Worm (Caenorhabditis elegans): ENCODE data around the gene ZK632.10.

DNA sequence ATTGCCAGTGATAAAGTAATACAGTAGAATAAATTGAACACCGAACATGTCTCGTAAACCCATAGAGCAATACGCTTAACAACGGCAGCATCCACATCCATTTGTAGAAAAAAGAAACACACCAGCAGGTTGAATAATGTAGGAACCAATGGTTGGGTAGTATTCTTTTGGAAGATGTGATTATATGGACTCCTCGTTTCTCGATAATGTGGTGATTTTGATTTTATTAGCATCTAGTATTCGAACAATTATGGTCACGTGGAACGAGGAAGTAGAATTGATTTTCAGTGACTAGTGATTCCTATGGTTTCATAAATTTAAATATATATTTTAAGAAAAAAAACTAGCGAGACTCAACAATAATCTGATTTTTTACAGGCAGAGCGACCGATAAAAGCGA, 31.1 kb downstream of the ZK632.10 start, which contains the start of gene srxa-10:
- no peak for TF ChIP-seq atf-7 (tag; optimal IDR thresholded peaks at IDR 0.05)
- TF ChIP-seq snpc-4 (GFP tag; optimal IDR thresholded peaks at IDR 0.05), result no peak
- no peak for TF ChIP-seq snpc-4 (tag; optimal IDR thresholded peaks at IDR 0.05)
- TF ChIP-seq ceh-27 (GFP tag; optimal IDR thresholded peaks at IDR 0.05), result no peak
- TF ChIP-seq Y56A3A.18 (GFP tag; IDR thresholded peaks at IDR 0.05), result no peak
- no peak for TF ChIP-seq F57A8.1 (GFP tag; optimal IDR thresholded peaks at IDR 0.05)
- no peak for TF ChIP-seq F22D6.2 (tag; optimal IDR thresholded peaks at IDR 0.05)
- TF ChIP-seq ztf-25 (GFP tag; IDR thresholded peaks at IDR 0.05), result no peak
- TF ChIP-seq unc-62 (GFP tag; optimal IDR thresholded peaks at IDR 0.05), result no peak
- no peak for TF ChIP-seq hmg-1.2 (GFP tag; IDR thresholded peaks at IDR 0.05)
- no peak for TF ChIP-seq sea-2 (GFP tag; IDR thresholded peaks at IDR 0.05)
- TF ChIP-seq chd-7 (tag; optimal IDR thresholded peaks at IDR 0.05), result no peak

All from whole organism, young adult.